Worm (Caenorhabditis elegans) whole organism, midembryonic: ENCODE results near the gene wdr-62.
A peak's percentile ranks its signal among the peaks of the same experiment; 100 is the strongest.

Source experiments
- T22C8.4 ChIP-seq: fragments of 200-800 bp; sonication (Bioruptor generic); IDR thresholded peaks from 2 replicates; pipeline ENCODE4 v1.3.6; 2022; ENCODE audit warnings: missing genetic modification characterization, missing compliant biosample characterization
- cog-1 ChIP-seq: sonication (generic microtip); optimal IDR thresholded peaks from 2 replicates; lab custom pipeline; 2016; ENCODE audit warnings: missing genetic modification characterization, missing compliant biosample characterization
- flt-1 ChIP-seq: fragments of 200-800 bp; sonication (Bioruptor generic); IDR thresholded peaks from 2 replicates; pipeline ENCODE4 v1.3.6; 2022; ENCODE audit warnings: missing genetic modification characterization, missing compliant biosample characterization
- klf-2 ChIP-seq: fragments of 200-800 bp; sonication (Bioruptor generic); conservative IDR thresholded peaks from 2 replicates; pipeline ENCODE4 v1.3.6; 2022; ENCODE audit warnings: missing genetic modification reagents, missing genetic modification characterization, missing compliant biosample characterization
- med-1 ChIP-seq: sonication (generic microtip); optimal IDR thresholded peaks from 2 replicates; lab custom pipeline; 2017; ENCODE audit warnings: missing genetic modification characterization, mild to moderate bottlenecking, missing compliant biosample characterization, antibody characterized with exemption, missing genetic modification reagents; ENCODE audit not compliant: insufficient read depth
- ref-1 ChIP-seq: fragments of 200-800 bp; sonication (Bioruptor generic); conservative IDR thresholded peaks from 2 replicates; pipeline ENCODE4 v1.3.6; 2022; ENCODE audit warnings: missing genetic modification reagents, missing genetic modification characterization, missing compliant biosample characterization
- tab-1 ChIP-seq: fragments of 200-800 bp; sonication (Bioruptor generic); IDR thresholded peaks from 2 replicates; pipeline ENCODE4 v1.3.6; 2022; ENCODE audit warnings: missing genetic modification characterization, missing compliant biosample characterization
- ztf-23 ChIP-seq: fragments of 200-800 bp; sonication (Bioruptor generic); IDR thresholded peaks from 2 replicates; pipeline ENCODE4 v1.3.6; 2022; ENCODE audit warnings: missing genetic modification reagents, missing genetic modification characterization, missing compliant biosample characterization
- ztf-29 ChIP-seq: fragments of 200-800 bp; sonication (Bioruptor generic); IDR thresholded peaks from 2 replicates; pipeline ENCODE4 v1.3.6; 2022; ENCODE audit warnings: missing genetic modification reagents, missing genetic modification characterization, missing compliant biosample characterization

The wdr-62 gene

DNA sequence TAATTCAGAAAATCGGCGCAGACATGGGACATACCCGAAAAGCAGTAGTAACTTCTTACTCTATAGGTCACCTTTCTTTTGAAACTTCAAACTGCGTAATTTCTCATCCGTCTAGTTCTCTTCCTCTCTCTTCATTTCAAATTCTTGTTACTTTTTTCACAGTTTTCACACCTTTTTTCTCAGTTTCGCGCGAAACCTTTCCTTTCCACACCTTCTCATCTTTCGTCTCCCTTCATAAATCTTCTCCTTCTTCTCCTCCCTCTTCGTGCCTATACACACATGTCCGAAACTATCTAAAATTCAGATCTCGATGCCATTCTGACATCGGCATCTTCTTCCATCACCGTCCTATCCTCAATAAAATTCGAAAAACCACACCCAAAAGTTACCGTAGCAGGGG, at the start of gene wdr-62:
Gene wdr-62 (plus strand): TSS at position 301 of the 400 bp plus-strand sequence.
- TF ChIP-seq klf-2 (GFP tag; lab: Robert Waterston, UW) (no peak), tab-1 (GFP tag; lab: Robert Waterston, UW) (no peak), ref-1 (no peak), ztf-29 (GFP tag; lab: Robert Waterston, UW) (no peak)

DNA sequence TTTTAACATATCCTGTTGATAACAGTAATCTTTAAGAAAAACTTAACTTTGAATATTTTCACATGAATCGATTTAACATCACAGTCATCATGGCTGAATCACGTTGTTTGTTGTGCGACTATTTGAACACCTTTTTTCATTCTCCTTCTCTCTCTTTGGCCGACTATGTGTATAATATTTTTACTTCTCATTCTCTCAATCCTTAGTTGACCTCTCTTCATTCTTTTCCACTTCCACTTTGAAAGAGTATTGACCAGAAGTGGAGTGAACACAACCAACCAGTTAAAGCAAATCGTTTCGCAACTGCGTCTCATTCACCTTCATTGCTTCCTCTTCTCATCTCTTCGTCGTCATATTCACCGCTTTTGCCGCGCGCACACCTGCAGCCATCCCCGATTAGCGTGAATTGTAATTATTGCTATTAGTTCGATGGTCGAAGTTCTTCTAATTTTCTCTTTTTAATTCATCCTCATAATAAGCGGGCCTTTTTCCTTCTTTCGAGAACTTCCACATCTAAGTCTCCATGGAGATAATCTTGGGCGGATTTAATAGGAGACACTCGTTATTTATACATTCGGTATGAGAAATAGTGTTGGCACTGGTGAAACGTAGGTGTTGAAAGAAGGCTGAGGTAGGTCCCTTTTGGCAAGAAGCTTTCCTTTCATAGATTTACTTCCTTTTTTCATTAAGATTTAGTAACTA, 48.8 kb upstream of the wdr-62 start:
- TF ChIP-seq ztf-23 (GFP tag; lab: Robert Waterston, UW): no peak

DNA sequence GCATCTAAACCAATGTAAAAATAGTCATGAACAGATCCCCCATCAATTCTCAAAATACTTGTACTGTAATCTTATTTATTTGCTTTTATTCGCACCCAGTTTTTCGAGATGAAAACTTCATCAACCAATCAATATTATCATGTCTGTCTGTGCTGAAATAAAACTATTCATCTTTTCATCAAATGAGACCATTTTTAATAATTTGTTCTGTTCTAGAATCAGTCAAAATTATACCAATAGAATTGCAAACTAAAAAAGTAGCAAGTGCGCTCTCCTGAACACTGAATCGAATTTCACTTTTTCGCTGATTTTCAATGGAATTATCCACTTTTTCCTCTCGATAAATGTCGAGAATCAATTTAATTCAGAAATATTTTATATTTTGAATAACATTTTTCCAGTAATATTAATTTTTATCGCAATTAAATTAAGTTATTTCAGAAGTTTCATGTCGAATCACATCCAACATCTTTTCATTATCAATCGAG, 43.9 kb upstream of the wdr-62 start, which contains the start of gene trpp-4:
Gene trpp-4 (plus strand): TSS at position 442 of the 488 bp plus-strand sequence.
- TF ChIP-seq med-1 (GFP tag; lab: Kevin White, UChicago) (no peak), T22C8.4 (no peak), flt-1 (GFP tag; lab: Robert Waterston, UW) (no peak), ztf-23 (GFP tag; lab: Robert Waterston, UW) (no peak), ref-1 (no peak), cog-1 (tag; lab: Kevin White, UChicago) (no peak), tab-1 (GFP tag; lab: Robert Waterston, UW) (no peak), ztf-29 (GFP tag; lab: Robert Waterston, UW) (no peak), klf-2 (GFP tag; lab: Robert Waterston, UW) (no peak)

DNA sequence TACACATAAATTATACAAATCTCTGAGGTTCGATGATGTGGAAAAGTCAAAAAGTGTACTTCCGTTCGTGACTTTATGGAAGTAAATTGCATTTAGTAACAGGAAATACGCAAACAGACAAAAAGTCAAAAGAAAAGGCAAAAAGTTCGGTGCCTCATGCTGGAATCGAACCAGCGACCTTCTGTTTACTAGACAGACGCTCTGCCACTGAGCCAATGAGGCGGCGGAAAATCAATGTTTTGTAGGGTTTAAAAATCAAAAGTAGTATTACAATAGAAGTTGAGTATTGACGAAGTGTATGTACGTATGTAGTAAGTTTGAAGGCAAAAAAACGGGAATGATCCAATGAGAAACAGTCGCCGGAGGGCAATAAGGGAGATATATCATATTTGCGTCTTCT, 37.0 kb upstream of the wdr-62 start:
- TF ChIP-seq ztf-23 (GFP tag; lab: Robert Waterston, UW) (no peak), T22C8.4 (no peak), med-1 (GFP tag; lab: Kevin White, UChicago) (no peak), klf-2 (GFP tag; lab: Robert Waterston, UW) (no peak), ztf-29 (GFP tag; lab: Robert Waterston, UW) (no peak), tab-1 (GFP tag; lab: Robert Waterston, UW) (no peak), ref-1 (no peak), cog-1 (tag; lab: Kevin White, UChicago) (no peak), flt-1 (GFP tag; lab: Robert Waterston, UW) (no peak)

DNA sequence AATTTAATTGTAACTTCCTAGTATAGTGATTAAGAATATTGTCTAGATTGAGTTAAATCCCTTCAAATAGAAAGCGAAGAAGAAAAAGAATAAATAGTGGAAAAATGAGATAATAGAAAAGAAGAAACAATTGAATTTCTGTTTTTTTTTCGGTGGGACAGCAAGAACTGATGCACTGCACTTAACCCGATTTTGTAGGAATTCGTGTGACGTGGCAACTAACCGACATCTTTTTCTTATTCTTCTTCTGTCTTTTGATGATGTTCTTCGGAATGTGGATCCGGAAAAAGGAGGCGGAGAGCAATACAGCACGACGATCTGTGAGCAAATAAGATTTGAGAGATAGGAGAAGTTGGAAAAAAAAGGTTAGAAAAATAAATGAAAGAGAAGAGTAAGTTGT, 35.0 kb upstream of the wdr-62 start:
- TF ChIP-seq T22C8.4 (no peak), klf-2 (GFP tag; lab: Robert Waterston, UW) (no peak), tab-1 (GFP tag; lab: Robert Waterston, UW) (no peak), med-1 (GFP tag; lab: Kevin White, UChicago) (no peak), ztf-29 (GFP tag; lab: Robert Waterston, UW) (no peak), flt-1 (GFP tag; lab: Robert Waterston, UW) (no peak), ztf-23 (GFP tag; lab: Robert Waterston, UW) (no peak)

DNA sequence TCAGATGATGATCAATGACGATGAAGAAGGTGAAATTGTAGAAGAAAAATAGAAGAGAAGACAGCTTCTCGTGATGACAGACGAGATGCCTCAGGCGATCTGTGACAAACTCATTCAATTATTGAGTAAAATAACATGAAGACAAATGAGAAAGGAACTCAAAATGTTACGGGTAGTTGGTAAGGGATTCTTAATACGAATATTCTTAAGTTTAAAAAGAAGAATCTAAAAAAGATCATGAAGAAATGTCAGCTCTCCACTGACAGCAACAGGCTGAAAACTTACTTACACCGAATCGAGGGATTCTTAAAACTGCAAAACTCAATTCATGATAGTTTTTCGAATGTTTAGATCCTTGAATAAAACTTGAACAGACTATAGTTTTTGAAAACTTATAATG, 29.3 kb upstream of the wdr-62 start, which contains the start of gene F36D4.4:
Gene F36D4.4 (minus strand): TSS at position 101 of the 400 bp plus-strand sequence.
- TF ChIP-seq ztf-29 (GFP tag; lab: Robert Waterston, UW) (no peak), flt-1 (GFP tag; lab: Robert Waterston, UW) (no peak)

DNA sequence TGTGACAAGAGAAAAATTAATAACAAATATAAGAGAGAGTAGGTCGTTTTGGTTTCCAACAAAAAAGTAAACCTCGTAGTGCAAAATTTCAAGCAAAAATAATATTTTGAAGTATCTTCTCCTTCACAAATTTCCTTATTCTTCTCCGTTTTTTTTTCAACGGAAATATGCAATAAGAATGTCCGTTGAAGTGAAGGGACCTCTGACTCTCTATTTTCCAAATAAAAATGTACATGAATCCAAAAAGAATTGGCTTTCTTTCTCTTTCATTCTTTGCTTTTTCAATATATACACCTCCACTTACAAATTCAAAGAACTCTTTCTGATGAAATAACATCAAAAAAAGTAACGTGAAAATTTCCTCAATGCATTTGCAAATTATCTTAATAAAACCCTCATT, 27.2 kb upstream of the wdr-62 start, which contains the start of gene F36D4.1:
Gene F36D4.1 (plus strand): TSS at position 301 of the 400 bp plus-strand sequence.
- TF ChIP-seq T22C8.4: no peak
- TF ChIP-seq tab-1 (GFP tag; lab: Robert Waterston, UW): no peak
- TF ChIP-seq ztf-29 (GFP tag; lab: Robert Waterston, UW): no peak
- TF ChIP-seq klf-2 (GFP tag; lab: Robert Waterston, UW): no peak
- TF ChIP-seq med-1 (GFP tag; lab: Kevin White, UChicago): no peak
- no peak for TF ChIP-seq flt-1 (GFP tag; lab: Robert Waterston, UW)
- no peak for TF ChIP-seq cog-1 (tag; lab: Kevin White, UChicago)
- TF ChIP-seq ztf-23 (GFP tag; lab: Robert Waterston, UW): no peak
- TF ChIP-seq ref-1: no peak

DNA sequence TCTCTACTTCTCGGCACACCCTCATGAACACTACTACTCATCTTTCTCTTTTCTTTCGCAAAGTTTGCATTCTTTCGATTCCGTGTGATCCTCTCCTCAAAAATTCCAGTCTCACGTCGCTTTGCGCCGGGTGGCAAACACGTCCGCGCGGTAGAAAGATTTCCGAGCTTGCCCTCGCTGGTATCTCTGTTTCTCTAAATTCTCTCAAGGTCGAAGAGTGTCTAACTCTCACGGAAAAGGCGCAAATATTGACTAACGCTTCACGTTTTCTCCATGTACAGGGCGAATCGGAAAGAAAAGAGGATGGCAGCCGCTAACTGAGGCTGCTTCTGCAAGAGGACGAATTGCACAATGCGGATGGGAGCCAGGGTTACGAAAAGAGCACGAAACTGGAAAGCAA, 21.1 kb upstream of the wdr-62 start:
- 0 out of 2 replicates have a peak, but pooled peaks have one; percentile 51 for TF ChIP-seq ztf-29 (GFP tag; lab: Robert Waterston, UW)
- TF ChIP-seq klf-2 (GFP tag; lab: Robert Waterston, UW): 0 out of 2 replicates have a peak, but pooled peaks have one; percentile 41
- no peak for TF ChIP-seq T22C8.4
- no peak for TF ChIP-seq ztf-23 (GFP tag; lab: Robert Waterston, UW)

DNA sequence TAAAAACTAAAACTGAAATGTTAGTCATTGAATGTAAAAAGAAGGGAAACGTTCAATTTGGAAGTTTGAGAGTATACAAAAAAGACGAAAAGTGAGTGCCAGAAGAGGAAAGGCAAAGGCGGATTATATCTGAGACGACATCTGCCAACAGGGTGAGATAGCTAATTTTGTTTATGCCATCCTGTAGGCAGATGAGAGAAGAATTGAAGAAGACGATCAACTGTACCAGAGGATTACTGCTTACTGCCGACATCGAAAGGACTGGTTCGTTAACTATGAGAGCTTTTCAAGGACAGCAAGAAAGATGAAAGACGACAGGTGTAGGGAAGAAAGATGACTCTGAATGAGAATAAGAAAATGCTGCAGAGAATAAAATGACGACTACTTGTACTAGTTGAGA, 20.3 kb upstream of the wdr-62 start:
- TF ChIP-seq ztf-29 (GFP tag; lab: Robert Waterston, UW): no peak
- TF ChIP-seq ref-1: no peak
- TF ChIP-seq klf-2 (GFP tag; lab: Robert Waterston, UW): no peak
- no peak for TF ChIP-seq med-1 (GFP tag; lab: Kevin White, UChicago)
- TF ChIP-seq cog-1 (tag; lab: Kevin White, UChicago): no peak
- TF ChIP-seq flt-1 (GFP tag; lab: Robert Waterston, UW): no peak
- TF ChIP-seq T22C8.4: no peak
- no peak for TF ChIP-seq tab-1 (GFP tag; lab: Robert Waterston, UW)
- TF ChIP-seq ztf-23 (GFP tag; lab: Robert Waterston, UW): no peak

DNA sequence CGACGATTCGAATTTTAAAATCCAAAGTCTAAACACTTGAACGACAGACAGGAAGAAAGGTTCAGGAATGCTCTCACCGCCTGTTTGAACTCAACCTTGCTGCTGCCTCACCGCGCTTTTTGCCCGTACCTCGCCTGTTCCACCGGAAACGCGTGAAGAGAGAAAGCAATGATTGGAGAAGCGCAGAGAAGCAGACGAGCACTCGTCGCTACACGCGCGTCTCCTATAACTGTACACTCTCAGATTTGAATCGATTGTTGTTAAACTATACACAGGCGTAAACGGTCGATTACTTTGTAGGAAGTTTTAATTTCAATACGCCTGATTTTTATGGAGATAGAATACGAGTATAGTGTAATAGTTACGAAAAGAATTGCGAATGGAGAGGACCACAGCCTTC, 19.3 kb upstream of the wdr-62 start:
- TF ChIP-seq cog-1 (tag; lab: Kevin White, UChicago) (peak; percentile 42), flt-1 (GFP tag; lab: Robert Waterston, UW) (no peak)
